Worm (Caenorhabditis elegans) whole organism, L3 larva: ENCODE results near the gene F26C11.4.

Experiments used
- R02D3.7 ChIP-seq: fragments of 150-350 bp; optimal IDR thresholded peaks from 2 replicates; lab custom pipeline; 2014; ENCODE audit warnings: missing biosample characterization, missing genetic modification characterization
- ZK546.5 ChIP-seq: sonication (generic microtip); optimal IDR thresholded peaks from 2 replicates; lab custom pipeline; 2017; ENCODE audit warnings: missing biosample characterization, missing genetic modification characterization
- aly-2 ChIP-seq: fragments of 150-350 bp; optimal IDR thresholded peaks from 2 replicates; lab custom pipeline; 2014; ENCODE audit warnings: missing biosample characterization, missing genetic modification characterization
- ama-1 ChIP-seq: fragments of 150-350 bp; optimal IDR thresholded peaks from 2 replicates; lab custom pipeline; 2018
- ceh-28 ChIP-seq: fragments of 150-350 bp; optimal IDR thresholded peaks from 2 replicates; lab custom pipeline; 2014; ENCODE audit warnings: missing biosample characterization, missing genetic modification reagents, missing genetic modification characterization
- ceh-82 ChIP-seq: fragments of 150-350 bp; optimal IDR thresholded peaks from 2 replicates; lab custom pipeline; 2014; ENCODE audit warnings: missing biosample characterization, missing genetic modification characterization
- ceh-9 ChIP-seq: sonication (generic microtip); optimal IDR thresholded peaks from 2 replicates; lab custom pipeline; 2018; ENCODE audit warnings: missing biosample characterization, missing genetic modification characterization
- daf-12 ChIP-seq: fragments of 150-350 bp; optimal IDR thresholded peaks from 2 replicates; lab custom pipeline; 2014; ENCODE audit warnings: missing biosample characterization, missing genetic modification reagents, missing genetic modification characterization
- egl-27 ChIP-seq: sonication (generic microtip); optimal IDR thresholded peaks from 4 replicates; lab custom pipeline; 2017; ENCODE audit warnings: missing biosample characterization, missing genetic modification reagents, missing genetic modification characterization
- egl-5 ChIP-seq: fragments of 150-350 bp; optimal IDR thresholded peaks from 2 replicates; lab custom pipeline; 2017; ENCODE audit warnings: missing biosample characterization, missing genetic modification reagents, missing genetic modification characterization, inconsistent platforms
- elt-1 ChIP-seq: fragments of 150-350 bp; optimal IDR thresholded peaks from 2 replicates; lab custom pipeline; 2014; ENCODE audit warnings: missing biosample characterization, missing genetic modification characterization
- elt-2 ChIP-seq: sonication (generic microtip); optimal IDR thresholded peaks from 2 replicates; lab custom pipeline; 2016; ENCODE audit warnings: missing genetic modification reagents, mild to moderate bottlenecking, missing genetic modification characterization, missing compliant biosample characterization
- elt-3 ChIP-seq, 3 experiments: fragments of 150-350 bp in 1 of 3; sonication (generic microtip) in 2 of 3; optimal IDR thresholded peaks; 2 replicates in 2 of 3; 4 replicates in 1 of 3; lab custom pipeline; 2014 to 2017; ENCODE audit warnings: missing biosample characterization in 3 of 3, missing genetic modification characterization in 3 of 3
- eor-1 ChIP-seq, 2 experiments: fragments of 150-350 bp; optimal IDR thresholded peaks; 2 replicates each; lab custom pipeline; 2014 to 2018; ENCODE audit warnings: missing biosample characterization in 2 of 2, missing genetic modification characterization in 2 of 2
- fkh-10 ChIP-seq: sonication (generic microtip); optimal IDR thresholded peaks from 2 replicates; lab custom pipeline; 2017; ENCODE audit warnings: missing biosample characterization, missing genetic modification reagents, missing genetic modification characterization
- fkh-2 ChIP-seq: fragments of 150-350 bp; optimal IDR thresholded peaks from 2 replicates; lab custom pipeline; 2014; ENCODE audit warnings: missing biosample characterization, missing genetic modification reagents, missing genetic modification characterization
- fos-1 ChIP-seq: fragments of 150-350 bp; optimal IDR thresholded peaks from 2 replicates; lab custom pipeline; 2014; ENCODE audit warnings: missing biosample characterization, missing genetic modification characterization
- hmg-11 ChIP-seq: sonication (generic microtip); optimal IDR thresholded peaks from 2 replicates; lab custom pipeline; 2016; ENCODE audit warnings: missing genetic modification characterization, missing compliant biosample characterization
- jun-1 ChIP-seq: fragments of 150-350 bp; optimal IDR thresholded peaks from 2 replicates; lab custom pipeline; 2014; ENCODE audit warnings: missing biosample characterization, missing genetic modification reagents, missing genetic modification characterization
- lin-15B ChIP-seq: fragments of 150-350 bp; optimal IDR thresholded peaks from 2 replicates; lab custom pipeline; 2014; ENCODE audit warnings: missing biosample characterization, missing genetic modification characterization
- lin-39 ChIP-seq: fragments of 150-350 bp; optimal IDR thresholded peaks from 2 replicates; lab custom pipeline; 2018; ENCODE audit warnings: missing biosample characterization, missing genetic modification reagents, missing genetic modification characterization
- lsy-12 ChIP-seq: sonication (generic microtip); optimal IDR thresholded peaks from 2 replicates; lab custom pipeline; 2016; ENCODE audit warnings: mild to moderate bottlenecking, missing genetic modification characterization, missing compliant biosample characterization
- mdl-1 ChIP-seq: fragments of 150-350 bp; optimal IDR thresholded peaks from 2 replicates; lab custom pipeline; 2014; ENCODE audit warnings: missing biosample characterization, missing genetic modification characterization
- nfya-1 ChIP-seq: sonication (generic microtip); optimal IDR thresholded peaks from 2 replicates; lab custom pipeline; 2017; ENCODE audit warnings: missing genetic modification characterization, mild to moderate bottlenecking, missing compliant biosample characterization, antibody characterized with exemption, moderate library complexity; ENCODE audit not compliant: insufficient read depth
- nhr-11 ChIP-seq: fragments of 150-350 bp; optimal IDR thresholded peaks from 2 replicates; lab custom pipeline; 2014; ENCODE audit warnings: missing biosample characterization, missing genetic modification characterization
- nhr-12 ChIP-seq: fragments of 150-350 bp; optimal IDR thresholded peaks from 2 replicates; lab custom pipeline; 2014; ENCODE audit warnings: missing biosample characterization, missing genetic modification characterization
- nhr-23 ChIP-seq: fragments of 150-350 bp; optimal IDR thresholded peaks from 2 replicates; lab custom pipeline; 2014; ENCODE audit warnings: missing biosample characterization, missing genetic modification reagents, missing genetic modification characterization
- nhr-237 ChIP-seq: fragments of 150-350 bp; optimal IDR thresholded peaks from 2 replicates; lab custom pipeline; 2014; ENCODE audit warnings: missing biosample characterization, missing genetic modification characterization
- nhr-25 ChIP-seq: sonication (generic microtip); optimal IDR thresholded peaks from 2 replicates; lab custom pipeline; 2017; ENCODE audit warnings: missing biosample characterization, missing genetic modification characterization
- nhr-28 ChIP-seq: fragments of 150-350 bp; optimal IDR thresholded peaks from 2 replicates; lab custom pipeline; 2014; ENCODE audit warnings: missing biosample characterization, missing genetic modification characterization
- nhr-43 ChIP-seq: sonication (generic microtip); optimal IDR thresholded peaks from 2 replicates; lab custom pipeline; 2016; ENCODE audit warnings: mild to moderate bottlenecking, missing genetic modification characterization, missing compliant biosample characterization; ENCODE audit not compliant: poor library complexity, severe bottlenecking
- nhr-67 ChIP-seq: fragments of 150-350 bp; optimal IDR thresholded peaks from 2 replicates; lab custom pipeline; 2014; ENCODE audit warnings: missing biosample characterization, missing genetic modification characterization
- nhr-76 ChIP-seq: fragments of 150-350 bp; sonication (generic microtip); optimal IDR thresholded peaks from 5 replicates; lab custom pipeline; 2014; ENCODE audit warnings: missing biosample characterization, missing genetic modification characterization
- nhr-77 ChIP-seq: fragments of 150-350 bp; optimal IDR thresholded peaks from 2 replicates; lab custom pipeline; 2014; ENCODE audit warnings: missing biosample characterization, missing genetic modification characterization
- pha-4 ChIP-seq: fragments of 150-350 bp; optimal IDR thresholded peaks from 2 replicates; lab custom pipeline; 2014; ENCODE audit warnings: missing biosample characterization, missing genetic modification reagents, missing genetic modification characterization
- pqm-1 ChIP-seq: fragments of 150-350 bp; optimal IDR thresholded peaks from 2 replicates; lab custom pipeline; 2017; ENCODE audit warnings: missing biosample characterization, missing genetic modification characterization, inconsistent platforms
- sea-2 ChIP-seq: fragments of 150-350 bp; sonication (generic microtip); optimal IDR thresholded peaks from 4 replicates; lab custom pipeline; 2014; ENCODE audit warnings: missing biosample characterization, missing genetic modification reagents, missing genetic modification characterization
- snpc-4 ChIP-seq: fragments of 150-350 bp; optimal IDR thresholded peaks from 2 replicates; lab custom pipeline; 2014; ENCODE audit warnings: missing biosample characterization, missing genetic modification characterization
- tbx-2 ChIP-seq: sonication (generic microtip); optimal IDR thresholded peaks from 2 replicates; lab custom pipeline; 2016; ENCODE audit warnings: mild to moderate bottlenecking, missing genetic modification characterization, missing compliant biosample characterization
- unc-62 ChIP-seq: fragments of 150-350 bp; sonication (generic microtip); optimal IDR thresholded peaks from 4 replicates; lab custom pipeline; 2014; ENCODE audit warnings: missing biosample characterization, missing genetic modification reagents, missing genetic modification characterization
- zag-1 ChIP-seq: fragments of 150-350 bp; optimal IDR thresholded peaks from 2 replicates; lab custom pipeline; 2014; ENCODE audit warnings: missing biosample characterization, missing genetic modification characterization
- ztf-11 ChIP-seq: fragments of 150-350 bp; optimal IDR thresholded peaks from 2 replicates; lab custom pipeline; 2014; ENCODE audit warnings: missing biosample characterization, missing genetic modification characterization
- ztf-4 ChIP-seq: fragments of 150-350 bp; optimal IDR thresholded peaks from 2 replicates; lab custom pipeline; 2014; ENCODE audit warnings: missing biosample characterization, missing genetic modification characterization

F26C11.4 gene

ce11 chrII:9938877-9939276 lies 22.8 kb upstream of the F26C11.4 start, which contains the start of the genes C05C10.7 and C05C10.5:
Gene C05C10.7, minus strand, starts transcription at chrII:9938971.
Gene C05C10.5, plus strand, starts transcription at chrII:9939040.
- no peak for TF ChIP-seq ama-1 (lab: Kevin White, UChicago)
- TF ChIP-seq nhr-43 (tag; lab: Kevin White, UChicago): no peak
- no peak for TF ChIP-seq elt-3 (tag; optimal IDR thresholded peaks at IDR 0.05; lab: Kevin White, UChicago)
- no peak for TF ChIP-seq nhr-25
- TF ChIP-seq R02D3.7 (tag; lab: Kevin White, UChicago): no peak
- TF ChIP-seq ceh-9 (tag; lab: Kevin White, UChicago): no peak
- no peak for TF ChIP-seq daf-12 (tag; lab: Kevin White, UChicago)
- TF ChIP-seq elt-1 (tag; lab: Kevin White, UChicago): no peak
- no peak for TF ChIP-seq elt-2

DNA sequence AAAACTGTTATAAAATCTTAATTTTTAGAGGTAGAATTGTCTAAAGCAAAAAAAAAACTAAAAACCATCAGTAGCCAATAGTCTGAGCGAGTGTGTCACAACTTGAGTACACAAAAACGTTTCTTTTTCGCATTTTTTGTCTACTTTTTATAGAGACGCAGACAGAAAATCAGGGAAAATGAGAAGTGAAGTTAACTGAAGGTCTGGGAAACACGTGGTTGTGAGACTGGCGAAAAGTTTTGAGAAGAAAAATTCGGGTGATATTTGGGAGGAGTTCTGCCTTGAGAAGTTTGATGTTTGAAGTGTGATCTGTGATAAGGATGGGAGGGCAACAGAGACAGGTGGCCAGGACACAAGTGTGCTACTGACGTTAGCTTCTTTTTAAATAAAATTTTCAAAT lies 21.5 kb upstream of the F26C11.4 start:
- TF ChIP-seq tbx-2 (peak; percentile 21), elt-3 (tag; optimal IDR thresholded peaks at IDR 0.05; lab: Kevin White, UChicago) (no peak), R02D3.7 (tag; lab: Kevin White, UChicago) (peak; percentile 33), hmg-11 (peak; percentile 33), nhr-23 (tag; lab: Kevin White, UChicago) (peak; percentile 86), nhr-25 (peak; percentile 79), pqm-1 (peak; percentile 61), aly-2 (no peak), ztf-4 (no peak), zag-1 (tag; lab: Kevin White, UChicago) (no peak), nhr-28 (tag; lab: Kevin White, UChicago) (no peak), lin-39 (tag; lab: Kevin White, UChicago) (peak; percentile 2), nhr-11 (tag; lab: Kevin White, UChicago) (peak; percentile 94), egl-27 (tag; lab: Kevin White, UChicago) (peak; percentile 58), mdl-1 (tag; lab: Kevin White, UChicago) (peak; percentile 65), ceh-82 (tag; lab: Kevin White, UChicago) (no peak), ceh-28 (tag; lab: Kevin White, UChicago) (peak; percentile 39), elt-2 (peak; percentile 75), unc-62 (GFP tag; lab: Kevin White, UChicago) (no peak), sea-2 (GFP tag; lab: Kevin White, UChicago) (no peak), nhr-76 (tag; lab: Kevin White, UChicago) (peak; percentile 48), lsy-12 (tag; lab: Kevin White, UChicago) (peak; percentile 45), lin-15B (peak; percentile 60), nhr-43 (tag; lab: Kevin White, UChicago) (peak; percentile 80), nhr-67 (tag; lab: Kevin White, UChicago) (no peak), eor-1 (tag; optimal IDR thresholded peaks at IDR 0.05; lab: Kevin White, UChicago) (no peak), fkh-2 (tag; lab: Kevin White, UChicago) (no peak), jun-1 (tag; lab: Kevin White, UChicago) (peak; percentile 52), nhr-237 (tag; lab: Kevin White, UChicago) (no peak), snpc-4 (tag; lab: Kevin White, UChicago) (no peak), egl-5 (tag; lab: Kevin White, UChicago) (peak; percentile 16), ztf-11 (tag; lab: Kevin White, UChicago) (no peak), ZK546.5 (tag; lab: Kevin White, UChicago) (no peak), fkh-10 (GFP tag; lab: Kevin White, UChicago) (no peak), nfya-1 (tag; lab: Kevin White, UChicago) (peak; percentile 75), pha-4 (tag; lab: Kevin White, UChicago) (peak; percentile 94), nhr-77 (no peak), ama-1 (lab: Kevin White, UChicago) (peak; percentile 92), nhr-12 (tag; lab: Kevin White, UChicago) (no peak), fos-1 (no peak)
